Worm (Caenorhabditis elegans) whole organism, midembryonic: ENCODE measurements around the gene Y38F1A.4.

Experiments
- flt-1 ChIP-seq: fragments of 200-800 bp; sonication (Bioruptor generic); IDR thresholded peaks from 2 replicates; pipeline ENCODE4 v1.3.6; 2022; ENCODE audit warnings: missing genetic modification characterization, missing compliant biosample characterization
- klf-2 ChIP-seq: fragments of 200-800 bp; sonication (Bioruptor generic); conservative IDR thresholded peaks from 2 replicates; pipeline ENCODE4 v1.3.6; 2022; ENCODE audit warnings: missing genetic modification reagents, missing genetic modification characterization, missing compliant biosample characterization
- med-1 ChIP-seq: sonication (generic microtip); optimal IDR thresholded peaks from 2 replicates; lab custom pipeline; 2017; ENCODE audit warnings: missing genetic modification characterization, mild to moderate bottlenecking, missing compliant biosample characterization, antibody characterized with exemption, missing genetic modification reagents; ENCODE audit not compliant: insufficient read depth
- tab-1 ChIP-seq: fragments of 200-800 bp; sonication (Bioruptor generic); IDR thresholded peaks from 2 replicates; pipeline ENCODE4 v1.3.6; 2022; ENCODE audit warnings: missing genetic modification characterization, missing compliant biosample characterization
- ztf-23 ChIP-seq: fragments of 200-800 bp; sonication (Bioruptor generic); IDR thresholded peaks from 2 replicates; pipeline ENCODE4 v1.3.6; 2022; ENCODE audit warnings: missing genetic modification reagents, missing genetic modification characterization, missing compliant biosample characterization
- ztf-29 ChIP-seq: fragments of 200-800 bp; sonication (Bioruptor generic); IDR thresholded peaks from 2 replicates; pipeline ENCODE4 v1.3.6; 2022; ENCODE audit warnings: missing genetic modification reagents, missing genetic modification characterization, missing compliant biosample characterization

DNA sequence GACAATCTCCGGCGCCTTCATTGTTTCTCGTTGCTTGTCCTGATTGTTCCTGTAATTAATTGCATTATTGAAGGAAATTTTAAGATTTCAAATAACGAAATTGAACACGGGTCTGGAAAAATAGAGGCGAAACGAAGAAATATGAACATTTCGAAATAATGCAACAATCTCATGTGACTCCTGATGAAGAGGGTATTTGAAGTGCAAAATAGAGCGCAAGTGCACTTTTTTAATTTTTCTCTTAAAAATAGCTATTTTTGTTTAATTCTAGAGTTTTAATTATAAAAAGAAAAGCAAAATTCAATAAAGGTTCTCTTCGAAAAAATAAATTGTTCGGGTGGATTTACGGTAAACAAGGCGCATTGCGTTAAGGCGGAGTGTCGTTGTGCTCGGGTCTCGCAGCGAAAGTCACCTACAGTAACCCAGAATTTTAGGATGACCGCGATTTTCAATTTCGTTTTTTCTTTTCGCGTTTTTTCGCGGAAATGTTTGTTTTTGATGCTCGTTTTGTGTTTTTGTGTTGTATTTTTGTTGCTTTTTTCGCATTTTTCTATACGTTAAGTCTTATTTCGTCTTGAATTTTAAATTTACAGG is 50.5 kb downstream of the Y38F1A.4 start, which contains the start of the genes F58G1.2 and wago-4:
- TF ChIP-seq tab-1 (GFP tag; lab: Robert Waterston, UW), result no peak
- TF ChIP-seq flt-1 (GFP tag; lab: Robert Waterston, UW), result no peak
- TF ChIP-seq med-1, result no peak
- TF ChIP-seq ztf-29 (GFP tag; lab: Robert Waterston, UW), result no peak
- TF ChIP-seq ztf-23, result no peak
- no peak for TF ChIP-seq klf-2
